Worm (Caenorhabditis elegans): Measurements from ENCODE around the gene lgc-13.

DNA sequence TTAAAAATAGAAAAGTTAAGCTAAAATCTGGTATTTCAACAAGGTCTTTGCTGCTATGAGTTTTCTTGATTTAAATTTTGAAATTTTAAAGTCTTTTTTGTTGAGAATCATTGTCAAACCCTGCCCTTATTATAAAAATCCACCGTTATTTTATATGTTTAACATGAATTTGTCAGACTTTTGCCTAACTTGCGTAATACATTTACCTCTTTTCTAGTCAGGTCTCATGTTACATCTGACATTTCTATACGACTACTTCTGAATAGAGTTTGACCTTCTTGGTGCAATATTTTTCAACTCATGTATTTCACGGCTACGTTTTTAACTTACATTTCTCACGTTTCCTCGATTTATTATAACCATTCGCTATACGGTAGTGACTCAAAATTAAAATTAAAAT lies 5.1 kb downstream of the lgc-13 start, which contains the start of gene lgc-15:
- TF ChIP-seq pha-4 (tag; optimal IDR thresholded peaks at IDR 0.05) (no peak), M03D4.4 (tag; optimal IDR thresholded peaks at IDR 0.05) (no peak), unc-62 (GFP tag; optimal IDR thresholded peaks at IDR 0.05) (no peak), sem-2 (GFP tag; optimal IDR thresholded peaks at IDR 0.05) (no peak), nhr-28 (tag; optimal IDR thresholded peaks at IDR 0.05) (no peak), drap-1 (GFP tag; optimal IDR thresholded peaks at IDR 0.05) (no peak), nhr-76 (tag; optimal IDR thresholded peaks at IDR 0.05) (no peak), nhr-237 (tag; optimal IDR thresholded peaks at IDR 0.05) (no peak), unc-39 (tag; optimal IDR thresholded peaks at IDR 0.05) (no peak), ztf-11 (tag; optimal IDR thresholded peaks at IDR 0.05) (no peak), zip-8 (tag; optimal IDR thresholded peaks at IDR 0.05) (no peak), lsy-2 (tag; optimal IDR thresholded peaks at IDR 0.05) (no peak), nhr-12 (tag; optimal IDR thresholded peaks at IDR 0.05) (no peak), ham-2 (GFP tag; optimal IDR thresholded peaks at IDR 0.05) (no peak)

Measured in whole organism, mixed stage, embryonic.